Worm (Caenorhabditis elegans) whole organism, mixed stage, embryonic: ENCODE measurements around the gene nhr-47.
"Not testable (repeated sequence)": the region's sequence is repeated elsewhere in the genome, so short reads cannot be mapped to it uniquely, and the experiment has no call there.

Experiments
- bed-3 ChIP-seq: fragments of 200-800 bp; sonication (Bioruptor generic); optimal IDR thresholded peaks from 3 replicates; lab custom pipeline; 2018; ENCODE audit warnings: mild to moderate bottlenecking, missing genetic modification characterization, moderate library complexity, missing compliant biosample characterization
- blmp-1 ChIP-seq: fragments of 150-350 bp; optimal IDR thresholded peaks from 2 replicates; lab custom pipeline; 2014; ENCODE audit warnings: missing biosample characterization, missing genetic modification characterization
- ceh-43 ChIP-seq: fragments of 200-800 bp; sonication (Bioruptor generic); optimal IDR thresholded peaks from 2 replicates; lab custom pipeline; 2018; ENCODE audit warnings: mild to moderate bottlenecking, missing genetic modification characterization, moderate library complexity, missing compliant biosample characterization
- ceh-83 ChIP-seq: fragments of 200-800 bp; sonication (Bioruptor generic); optimal IDR thresholded peaks from 2 replicates; lab custom pipeline; 2018; ENCODE audit warnings: mild to moderate bottlenecking, missing genetic modification characterization, missing compliant biosample characterization
- ces-1 ChIP-seq: fragments of 150-350 bp; optimal IDR thresholded peaks from 2 replicates; lab custom pipeline; 2014; ENCODE audit warnings: missing biosample characterization, missing genetic modification reagents, missing genetic modification characterization
- cnd-1 ChIP-seq: fragments of 200-800 bp; sonication (Bioruptor generic); optimal IDR thresholded peaks from 2 replicates; lab custom pipeline; 2018; ENCODE audit warnings: mild to moderate bottlenecking, missing genetic modification characterization, missing compliant biosample characterization
- drap-1 ChIP-seq: fragments of 200-800 bp; sonication (Bioruptor generic); optimal IDR thresholded peaks from 3 replicates; lab custom pipeline; 2018; ENCODE audit warnings: mild to moderate bottlenecking, missing genetic modification characterization, missing compliant biosample characterization
- elt-1 ChIP-seq: sonication (generic microtip); optimal IDR thresholded peaks from 2 replicates; lab custom pipeline; 2017; ENCODE audit warnings: missing genetic modification characterization, mild to moderate bottlenecking, missing compliant biosample characterization, antibody characterized with exemption, moderate library complexity, borderline replicate concordance; ENCODE audit not compliant: insufficient read depth
- flh-1 ChIP-seq: fragments of 200-800 bp; sonication (Bioruptor generic); optimal IDR thresholded peaks from 2 replicates; lab custom pipeline; 2018; ENCODE audit warnings: mild to moderate bottlenecking, missing genetic modification characterization, moderate library complexity, missing compliant biosample characterization
- ham-2 ChIP-seq: fragments of 200-800 bp; sonication (Bioruptor generic); optimal IDR thresholded peaks from 2 replicates; lab custom pipeline; 2018; ENCODE audit warnings: mild to moderate bottlenecking, missing genetic modification characterization, missing compliant biosample characterization
- hlh-1 ChIP-seq: fragments of 150-350 bp; optimal IDR thresholded peaks from 2 replicates; lab custom pipeline; 2014; ENCODE audit warnings: missing biosample characterization, missing genetic modification reagents, missing genetic modification characterization
- lin-13 ChIP-seq: fragments of 150-350 bp; optimal IDR thresholded peaks from 2 replicates; lab custom pipeline; 2014; ENCODE audit warnings: missing biosample characterization, missing genetic modification characterization
- lin-32 ChIP-seq: fragments of 200-800 bp; sonication (Bioruptor generic); optimal IDR thresholded peaks from 2 replicates; lab custom pipeline; 2018; ENCODE audit warnings: mild to moderate bottlenecking, missing genetic modification characterization, missing compliant biosample characterization
- lsy-2 ChIP-seq: fragments of 150-350 bp; optimal IDR thresholded peaks from 2 replicates; lab custom pipeline; 2014; ENCODE audit warnings: missing biosample characterization, missing genetic modification characterization
- mab-5 ChIP-seq: fragments of 150-350 bp; optimal IDR thresholded peaks from 2 replicates; lab custom pipeline; 2014; ENCODE audit warnings: missing biosample characterization, missing genetic modification characterization
- mep-1 ChIP-seq: fragments of 150-350 bp; optimal IDR thresholded peaks from 2 replicates; lab custom pipeline; 2017; ENCODE audit warnings: missing biosample characterization, missing genetic modification reagents, missing genetic modification characterization, inconsistent platforms
- mls-2 ChIP-seq: sonication (generic microtip); optimal IDR thresholded peaks from 2 replicates; lab custom pipeline; 2016; ENCODE audit warnings: mild to moderate bottlenecking, missing genetic modification characterization, moderate library complexity, missing compliant biosample characterization
- nhr-12 ChIP-seq: fragments of 150-350 bp; optimal IDR thresholded peaks from 2 replicates; lab custom pipeline; 2014; ENCODE audit warnings: missing biosample characterization, missing genetic modification characterization
- nhr-2 ChIP-seq: fragments of 150-350 bp; optimal IDR thresholded peaks from 2 replicates; lab custom pipeline; 2014; ENCODE audit warnings: missing biosample characterization, missing genetic modification characterization
- nhr-237 ChIP-seq: fragments of 150-350 bp; optimal IDR thresholded peaks from 2 replicates; lab custom pipeline; 2014; ENCODE audit warnings: missing biosample characterization, missing genetic modification characterization
- nhr-28 ChIP-seq: fragments of 150-350 bp; optimal IDR thresholded peaks from 2 replicates; lab custom pipeline; 2014; ENCODE audit warnings: missing biosample characterization, missing genetic modification characterization
- pha-4 ChIP-seq: fragments of 150-350 bp; optimal IDR thresholded peaks from 2 replicates; lab custom pipeline; 2018; ENCODE audit warnings: missing biosample characterization, missing genetic modification reagents, missing genetic modification characterization
- sem-2 ChIP-seq: fragments of 200-800 bp; sonication (Bioruptor generic); optimal IDR thresholded peaks from 2 replicates; lab custom pipeline; 2018; ENCODE audit warnings: mild to moderate bottlenecking, missing genetic modification characterization, missing compliant biosample characterization
- snpc-4 ChIP-seq: fragments of 150-350 bp; optimal IDR thresholded peaks from 2 replicates; lab custom pipeline; 2014; ENCODE audit warnings: missing biosample characterization, missing genetic modification characterization
- sptf-1 ChIP-seq: sonication (generic microtip); optimal IDR thresholded peaks from 2 replicates; lab custom pipeline; 2017; ENCODE audit warnings: mild to moderate bottlenecking, missing genetic modification characterization, moderate library complexity, missing compliant biosample characterization
- tbx-8 ChIP-seq: fragments of 200-800 bp; sonication (Bioruptor generic); optimal IDR thresholded peaks from 2 replicates; lab custom pipeline; 2018; ENCODE audit warnings: mild to moderate bottlenecking, missing genetic modification characterization, moderate library complexity, missing compliant biosample characterization
- unc-120 ChIP-seq: sonication (generic microtip); optimal IDR thresholded peaks from 2 replicates; lab custom pipeline; 2017; ENCODE audit warnings: missing genetic modification characterization, missing compliant biosample characterization; ENCODE audit not compliant: poor library complexity, severe bottlenecking
- unc-39 ChIP-seq: fragments of 150-350 bp; optimal IDR thresholded peaks from 2 replicates; lab custom pipeline; 2014; ENCODE audit warnings: missing biosample characterization, missing genetic modification characterization
- unc-62 ChIP-seq: fragments of 150-350 bp; optimal IDR thresholded peaks from 2 replicates; lab custom pipeline; 2014; ENCODE audit warnings: missing biosample characterization, missing genetic modification reagents, missing genetic modification characterization
- zip-8 ChIP-seq: fragments of 150-350 bp; optimal IDR thresholded peaks from 2 replicates; lab custom pipeline; 2014; ENCODE audit warnings: missing biosample characterization, missing genetic modification characterization
- ztf-11 ChIP-seq: fragments of 150-350 bp; optimal IDR thresholded peaks from 2 replicates; lab custom pipeline; 2014; ENCODE audit warnings: missing biosample characterization, missing genetic modification characterization

The nhr-47 gene

DNA sequence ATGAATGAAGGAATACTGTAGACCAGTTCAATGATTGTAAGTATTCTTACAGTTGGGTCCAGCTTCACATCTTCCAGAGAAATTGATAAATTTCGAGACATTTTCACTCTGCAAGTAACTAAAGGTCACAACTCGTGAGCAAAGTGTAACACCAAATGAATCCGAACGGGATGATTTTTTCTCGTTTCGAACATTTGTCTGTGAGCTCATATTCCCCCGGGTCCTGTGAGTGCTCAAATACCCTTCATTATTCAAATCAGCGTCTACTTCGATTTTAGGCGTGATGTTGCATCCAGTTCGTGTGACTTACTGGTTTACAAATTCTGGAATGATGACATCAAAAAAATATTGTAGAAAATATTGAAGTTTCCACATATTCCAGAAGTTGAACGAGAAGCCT, 39.7 kb upstream of the nhr-47 start, which contains the start of gene srg-68:
TSS of gene srg-68 (minus strand) at position 101 of the 400 bp plus-strand sequence.
- TF ChIP-seq nhr-237 (tag; lab: Kevin White, UChicago): no peak
- no peak for TF ChIP-seq ces-1 (GFP tag; lab: Kevin White, UChicago)
- no peak for TF ChIP-seq ceh-83
- no peak for TF ChIP-seq mep-1 (tag; lab: Kevin White, UChicago)
- TF ChIP-seq unc-39 (tag; lab: Kevin White, UChicago): no peak
- no peak for TF ChIP-seq flh-1 (GFP tag; lab: Kevin White, UChicago)
- no peak for TF ChIP-seq hlh-1 (tag; lab: Kevin White, UChicago)
- TF ChIP-seq cnd-1 (tag; lab: Kevin White, UChicago): no peak
- no peak for TF ChIP-seq unc-62
- TF ChIP-seq nhr-2: no peak
- no peak for TF ChIP-seq mab-5
- no peak for TF ChIP-seq blmp-1
- no peak for TF ChIP-seq mls-2 (tag; lab: Kevin White, UChicago)
- TF ChIP-seq, all 35 proteins: peak for 0

DNA sequence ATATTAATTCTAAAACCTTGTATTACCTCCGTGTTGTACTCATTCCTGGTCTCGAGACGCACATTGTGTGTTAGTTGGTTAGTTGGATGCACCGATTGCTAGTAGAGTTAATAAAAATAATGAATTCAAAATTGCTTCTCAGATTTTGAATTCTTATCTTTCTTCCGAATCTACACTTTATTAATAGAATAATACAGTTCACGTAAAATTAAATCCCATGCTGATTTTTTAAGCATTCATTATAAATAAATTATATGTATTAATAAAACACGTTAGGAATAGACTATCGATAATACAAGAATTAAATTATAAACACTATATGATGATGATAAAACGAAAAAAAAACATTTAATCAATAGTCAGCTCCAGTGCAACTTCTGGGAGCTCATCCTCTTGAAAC, 36.6 kb upstream of the nhr-47 start, which contains the start of gene ZC317.6:
TSS of gene ZC317.6 (minus strand) at position 101 of the 400 bp plus-strand sequence.
- TF ChIP-seq lsy-2 (tag; lab: Kevin White, UChicago); ham-2 (GFP tag; lab: Kevin White, UChicago); ztf-11 (tag; lab: Kevin White, UChicago): not testable (repeated sequence)

DNA sequence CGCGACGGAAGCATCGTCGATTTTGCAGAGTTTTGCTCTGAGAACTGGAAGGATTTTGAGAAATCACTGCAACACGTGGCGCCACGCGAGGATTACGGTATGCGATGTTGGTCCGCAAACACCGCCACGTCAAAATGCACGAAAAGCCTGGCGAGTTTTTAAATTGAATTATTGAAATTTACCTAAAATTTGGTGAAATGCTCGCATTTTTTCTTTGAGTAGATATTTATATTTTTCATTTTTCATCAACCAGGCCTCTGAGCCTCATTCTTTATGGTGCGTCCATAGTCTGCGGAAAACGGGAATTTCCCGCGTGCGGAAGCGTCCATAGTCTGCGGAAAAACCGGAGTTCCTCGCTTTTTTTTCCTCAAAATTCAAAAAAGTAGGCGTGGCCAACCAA, 34.1 kb upstream of the nhr-47 start, which contains the start of gene ZC317.7:
TSS of gene ZC317.7 (minus strand) at position 101 of the 400 bp plus-strand sequence.
- TF ChIP-seq drap-1 (GFP tag; lab: Kevin White, UChicago); nhr-28 (tag; lab: Kevin White, UChicago); sem-2 (GFP tag; lab: Kevin White, UChicago): not testable (repeated sequence)

DNA sequence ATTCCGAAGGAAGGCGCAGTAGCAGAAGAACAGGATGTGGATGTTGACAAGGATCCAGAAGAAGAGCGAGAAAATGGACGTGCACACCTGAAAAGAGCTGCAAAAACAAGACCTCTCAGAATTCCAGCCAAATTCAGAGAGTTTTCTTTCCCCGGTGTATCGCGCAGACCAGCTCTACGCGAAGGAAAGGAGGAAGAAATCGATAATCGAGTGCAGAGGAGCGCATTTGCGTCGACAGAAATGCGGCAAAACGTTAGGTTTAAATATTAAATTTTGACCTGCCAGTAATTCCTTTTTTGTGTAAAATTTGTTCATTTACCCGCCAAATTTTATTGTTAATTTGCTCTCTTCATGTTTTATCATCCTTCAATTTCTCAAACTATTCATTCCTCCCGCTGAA, 27.3 kb upstream of the nhr-47 start:
- TF ChIP-seq pha-4 (tag; lab: Kevin White, UChicago): no peak
- TF ChIP-seq bed-3 (GFP tag; lab: Kevin White, UChicago): no peak
- no peak for TF ChIP-seq blmp-1
- no peak for TF ChIP-seq elt-1 (tag; lab: Kevin White, UChicago)
- no peak for TF ChIP-seq unc-39 (tag; lab: Kevin White, UChicago)
- TF ChIP-seq unc-120 (tag; lab: Kevin White, UChicago): no peak
- no peak for TF ChIP-seq nhr-237 (tag; lab: Kevin White, UChicago)
- no peak for TF ChIP-seq nhr-12
- no peak for TF ChIP-seq lin-32 (GFP tag; lab: Kevin White, UChicago)
- TF ChIP-seq drap-1 (GFP tag; lab: Kevin White, UChicago): no peak
- TF ChIP-seq tbx-8 (GFP tag; lab: Kevin White, UChicago): no peak
- no peak for TF ChIP-seq ham-2 (GFP tag; lab: Kevin White, UChicago)
- TF ChIP-seq cnd-1 (tag; lab: Kevin White, UChicago): no peak
- TF ChIP-seq sptf-1 (tag; lab: Kevin White, UChicago): no peak

DNA sequence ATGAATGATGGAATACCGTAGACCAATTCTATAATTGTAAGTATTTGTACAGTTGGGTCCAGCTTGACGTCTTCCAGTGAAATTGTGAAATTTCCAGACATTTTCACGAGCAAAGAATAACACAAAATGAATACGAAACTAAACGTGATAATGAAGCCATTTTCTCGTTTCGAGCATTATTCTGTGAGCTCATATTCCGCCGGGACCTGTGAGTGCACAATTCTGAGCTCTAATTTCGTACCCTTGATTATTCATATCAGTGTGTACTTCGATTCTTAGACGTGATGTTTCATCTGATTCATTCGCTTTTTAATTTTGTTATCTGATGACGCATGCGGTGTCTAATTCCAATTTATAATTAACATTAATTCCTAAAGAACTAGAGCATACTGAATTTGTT, 22.7 kb upstream of the nhr-47 start, which contains the start of gene srg-66:
TSS of gene srg-66 (minus strand) at position 101 of the 400 bp plus-strand sequence.
- TF ChIP-seq zip-8 (no peak), sem-2 (GFP tag; lab: Kevin White, UChicago) (no peak), mls-2 (tag; lab: Kevin White, UChicago) (no peak), tbx-8 (GFP tag; lab: Kevin White, UChicago) (no peak), bed-3 (GFP tag; lab: Kevin White, UChicago) (no peak), snpc-4 (tag; lab: Kevin White, UChicago) (no peak), ceh-43 (GFP tag; lab: Kevin White, UChicago) (no peak), ham-2 (GFP tag; lab: Kevin White, UChicago) (no peak), blmp-1 (no peak), nhr-28 (tag; lab: Kevin White, UChicago) (no peak), elt-1 (tag; lab: Kevin White, UChicago) (no peak), lin-13 (tag; lab: Kevin White, UChicago) (no peak), drap-1 (GFP tag; lab: Kevin White, UChicago) (no peak), lin-32 (GFP tag; lab: Kevin White, UChicago) (no peak), cnd-1 (tag; lab: Kevin White, UChicago) (no peak), sptf-1 (tag; lab: Kevin White, UChicago) (no peak)
